Worm (Caenorhabditis elegans): ENCODE results near the gene dig-1.

Gene dig-1

ce11 chrIII:6798906-6799305 is 52.8 kb downstream of the dig-1 start:
- TF ChIP-seq lin-14 (GFP tag; optimal IDR thresholded peaks at IDR 0.05) (peak; percentile 39), ces-1 (GFP tag; optimal IDR thresholded peaks at IDR 0.05) (no peak), lin-39 (tag; optimal IDR thresholded peaks at IDR 0.05) (no peak), hlh-17 (GFP tag; optimal IDR thresholded peaks at IDR 0.05; ENCODE audit: borderline replicate concordance) (no peak), grh-1 (GFP tag; IDR thresholded peaks at IDR 0.05) (0 out of 2 replicates have a peak, but pooled peaks have one; percentile 14), nhr-12 (tag; optimal IDR thresholded peaks at IDR 0.05) (no peak), lsy-2 (tag; optimal IDR thresholded peaks at IDR 0.05) (peak in 1 of 2 experiments; percentile 4)

ce11 chrIII:6799664-6800063 is 53.6 kb downstream of the dig-1 start:
- TF ChIP-seq hlh-4 (tag; optimal IDR thresholded peaks at IDR 0.05) (no peak), aly-2 (tag; optimal IDR thresholded peaks at IDR 0.05) (no peak), mdl-1 (tag; optimal IDR thresholded peaks at IDR 0.05) (no peak), dpl-1 (GFP tag; optimal IDR thresholded peaks at IDR 0.05) (peak in 1 of 3 experiments; percentile 8), nhr-237 (tag; optimal IDR thresholded peaks at IDR 0.05) (no peak), jun-1 (tag; optimal IDR thresholded peaks at IDR 0.05) (no peak), nhr-85 (tag) (peak; percentile 70), nhr-71 (tag; optimal IDR thresholded peaks at IDR 0.05) (peak; percentile 3), efl-1 (optimal IDR thresholded peaks at IDR 0.05) (no peak), efl-1 (GFP tag; optimal IDR thresholded peaks at IDR 0.05 in 1 of 2) (no peak), ceh-63 (GFP tag; optimal IDR thresholded peaks at IDR 0.05) (no peak), nhr-84 (tag; optimal IDR thresholded peaks at IDR 0.05) (no peak), lin-14 (GFP tag; optimal IDR thresholded peaks at IDR 0.05) (peak; percentile 19), nhr-77 (tag; optimal IDR thresholded peaks at IDR 0.05) (no peak), isw-1 (GFP tag; IDR thresholded peaks at IDR 0.05) (no peak), ceh-90 (tag; optimal IDR thresholded peaks at IDR 0.05) (no peak), unc-30 (tag; optimal IDR thresholded peaks at IDR 0.05) (no peak), nhr-11 (tag; optimal IDR thresholded peaks at IDR 0.05) (no peak), fkh-4 (tag; optimal IDR thresholded peaks at IDR 0.05; ENCODE audit: borderline replicate concordance) (no peak), irx-1 (tag; optimal IDR thresholded peaks at IDR 0.05) (no peak)

ce11 chrIII:6802488-6802887 is 56.4 kb downstream of the dig-1 start, which contains the start of gene lim-8:
Gene lim-8, plus strand, starts transcription at chrIII:6802788.
- TF ChIP-seq hpl-2 (GFP tag; optimal IDR thresholded peaks at IDR 0.05) (no peak), nhr-12 (tag; optimal IDR thresholded peaks at IDR 0.05) (no peak), lin-13 (GFP tag; optimal IDR thresholded peaks at IDR 0.05) (no peak), nhr-90 (tag; optimal IDR thresholded peaks at IDR 0.05; ENCODE audit: poor library complexity) (no peak), pqm-1 (tag; optimal IDR thresholded peaks at IDR 0.05) (no peak), fkh-10 (GFP tag; optimal IDR thresholded peaks at IDR 0.05) (no peak), unc-130 (tag; optimal IDR thresholded peaks at IDR 0.05) (no peak), lin-35 (GFP tag; optimal IDR thresholded peaks at IDR 0.05) (no peak), nhr-77 (tag; optimal IDR thresholded peaks at IDR 0.05) (no peak), egl-13 (tag; optimal IDR thresholded peaks at IDR 0.05) (no peak), ztf-11 (tag; optimal IDR thresholded peaks at IDR 0.05) (no peak), Y116A8C.19 (tag; optimal IDR thresholded peaks at IDR 0.05; ENCODE audit: borderline replicate concordance) (no peak), grh-1 (GFP tag; IDR thresholded peaks at IDR 0.05) (no peak)

ce11 chrIII:6803107-6803506 is 57.0 kb downstream of the dig-1 start:
- TF ChIP-seq zip-4 (GFP tag; optimal IDR thresholded peaks at IDR 0.05) (no peak), nhr-85 (tag) (no peak), nhr-90 (tag; optimal IDR thresholded peaks at IDR 0.05; ENCODE audit: poor library complexity) (no peak), elt-2 (tag; optimal IDR thresholded peaks at IDR 0.05) (peak; percentile 47)

Data from whole organism, L1 larva.